Worm (Caenorhabditis elegans) whole organism, dauer: ENCODE data around the gene Y45F10D.16.

Experiments used
- unc-62 ChIP-seq: sonication (generic microtip); optimal IDR thresholded peaks from 2 replicates; lab custom pipeline; 2017; ENCODE audit warnings: missing biosample characterization, missing genetic modification reagents, missing genetic modification characterization

The Y45F10D.16 gene

DNA sequence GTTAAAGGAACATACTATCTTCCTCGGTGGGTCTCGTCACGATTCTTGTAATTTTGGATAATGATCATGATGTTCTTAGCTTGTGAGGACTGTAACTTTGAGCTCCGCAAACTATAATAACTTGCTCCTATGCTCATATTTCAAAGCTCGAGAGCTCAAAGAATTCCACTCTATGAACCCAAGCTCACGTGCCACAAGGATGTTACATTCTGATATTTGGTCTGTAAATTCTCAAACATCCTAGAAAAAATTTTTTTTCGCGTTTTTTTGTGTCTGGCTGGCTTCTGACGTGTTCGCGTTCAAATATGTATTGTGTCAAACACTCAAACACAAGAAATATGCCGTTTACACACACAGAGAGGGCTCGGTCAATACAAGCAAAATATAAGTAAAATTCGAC lies at the start of gene Y45F10D.16:
Gene Y45F10D.16, plus strand, starts transcription at position 301 of the 400 bp plus-strand sequence.
- TF ChIP-seq unc-62 (GFP tag; lab: Kevin White, UChicago) = no peak

ce11 chrIV:13726630-13727029 lies 49.6 kb upstream of the Y45F10D.16 start, which contains the start of gene ent-4:
Gene ent-4 (plus strand): TSS chrIV:13726930.
- TF ChIP-seq unc-62 (GFP tag; lab: Kevin White, UChicago) = no peak

ce11 chrIV:13727865-13728264 lies 48.4 kb upstream of the Y45F10D.16 start:
- TF ChIP-seq unc-62 (GFP tag; lab: Kevin White, UChicago) = no peak

- no peak for TF ChIP-seq unc-62 (GFP tag; lab: Kevin White, UChicago)
Observed at ce11 chrIV:13742244-13742643, 34.0 kb upstream of the Y45F10D.16 start, which contains the start of gene C47A4.3. Gene C47A4.3 (minus strand): TSS chrIV:13742344.

DNA sequence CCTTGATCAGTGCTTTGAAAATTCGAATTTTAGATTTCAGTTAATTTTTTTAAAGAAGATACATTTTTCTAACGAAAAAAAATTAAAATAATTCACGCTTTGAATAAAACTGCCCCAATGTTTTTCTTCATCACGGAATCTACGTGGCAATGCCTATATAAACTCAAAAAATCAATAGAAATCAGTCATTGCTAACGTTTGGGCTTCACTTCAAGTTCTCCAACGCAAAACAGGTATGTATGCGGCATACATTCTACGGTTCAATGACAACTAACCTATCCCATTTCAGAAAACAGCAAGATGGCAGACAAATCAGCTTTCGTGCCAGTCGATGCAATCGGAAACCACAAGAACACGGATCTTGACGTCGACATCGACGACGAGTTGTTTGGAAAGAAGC lies 30.8 kb upstream of the Y45F10D.16 start, which contains the start of gene C47A4.5:
Gene C47A4.5, plus strand, starts transcription at position 301 of the 400 bp plus-strand sequence.
- TF ChIP-seq unc-62 (GFP tag; lab: Kevin White, UChicago) = no peak

DNA sequence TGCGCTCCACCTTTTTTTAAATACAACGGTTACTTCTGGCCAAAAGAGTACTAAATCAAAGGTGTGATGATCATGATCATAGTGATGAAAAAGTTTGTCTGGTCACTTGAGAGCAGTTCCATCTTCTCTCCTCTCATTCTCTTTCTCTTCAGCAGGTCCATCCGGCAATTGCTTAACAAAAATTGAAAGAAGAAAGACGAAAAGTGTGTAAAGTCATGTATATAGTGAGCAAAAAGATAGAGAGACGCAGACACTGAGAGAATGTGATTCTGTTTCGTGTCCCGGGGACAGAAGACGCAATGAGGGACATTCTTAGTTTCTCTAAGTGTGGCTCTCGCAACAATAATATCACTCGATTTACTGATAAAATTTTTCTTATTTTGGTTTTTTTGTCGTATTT lies 27.4 kb upstream of the Y45F10D.16 start:
- no peak for TF ChIP-seq unc-62 (GFP tag; lab: Kevin White, UChicago)

ce11 chrIV:13750033-13750432 lies 26.2 kb upstream of the Y45F10D.16 start, which contains the start of gene sorb-1:
Gene sorb-1 (plus strand): TSS chrIV:13750333.
- TF ChIP-seq unc-62 (GFP tag; lab: Kevin White, UChicago) = no peak

ce11 chrIV:13755619-13756018 lies 20.6 kb upstream of the Y45F10D.16 start:
- TF ChIP-seq unc-62 (GFP tag; lab: Kevin White, UChicago) = no peak

DNA sequence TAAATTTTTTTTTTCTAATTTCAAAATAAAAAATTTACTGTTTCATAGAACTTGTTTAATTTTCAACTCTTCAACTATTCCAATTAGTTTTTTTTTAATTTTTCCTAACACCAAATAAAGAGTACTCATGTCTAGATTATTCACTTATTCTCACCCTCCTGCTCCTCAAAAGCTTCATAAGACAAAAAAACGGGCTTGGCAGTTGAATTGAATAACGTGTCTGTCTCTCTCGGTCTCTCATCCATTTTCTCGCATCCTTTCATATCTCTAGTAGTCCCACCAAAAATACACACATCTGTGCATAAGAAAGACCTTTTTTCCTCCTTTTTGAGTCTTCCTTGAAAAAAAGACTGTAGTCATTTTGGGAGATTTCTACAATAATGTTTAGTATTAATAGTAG lies 12.8 kb upstream of the Y45F10D.16 start:
- TF ChIP-seq unc-62 (GFP tag; lab: Kevin White, UChicago) = no peak

- no peak for TF ChIP-seq unc-62 (GFP tag; lab: Kevin White, UChicago)
Observed at ce11 chrIV:13764708-13765107, 11.5 kb upstream of the Y45F10D.16 start.

- no peak for TF ChIP-seq unc-62 (GFP tag; lab: Kevin White, UChicago)
Observed at ce11 chrIV:13774578-13774977, 1.6 kb upstream of the Y45F10D.16 start, which contains the start of gene Y45F10D.2. Gene Y45F10D.2 (minus strand): TSS chrIV:13774678.

- no peak for TF ChIP-seq unc-62 (GFP tag; lab: Kevin White, UChicago)
Observed at ce11 chrIV:13776745-13777144, 530 bp downstream of the Y45F10D.16 start.

- TF ChIP-seq unc-62 (GFP tag; lab: Kevin White, UChicago) = no peak
Observed at ce11 chrIV:13777480-13777879, 1.3 kb downstream of the Y45F10D.16 start, which contains the start of gene rpl-18. Gene rpl-18 (plus strand): TSS chrIV:13777865.

DNA sequence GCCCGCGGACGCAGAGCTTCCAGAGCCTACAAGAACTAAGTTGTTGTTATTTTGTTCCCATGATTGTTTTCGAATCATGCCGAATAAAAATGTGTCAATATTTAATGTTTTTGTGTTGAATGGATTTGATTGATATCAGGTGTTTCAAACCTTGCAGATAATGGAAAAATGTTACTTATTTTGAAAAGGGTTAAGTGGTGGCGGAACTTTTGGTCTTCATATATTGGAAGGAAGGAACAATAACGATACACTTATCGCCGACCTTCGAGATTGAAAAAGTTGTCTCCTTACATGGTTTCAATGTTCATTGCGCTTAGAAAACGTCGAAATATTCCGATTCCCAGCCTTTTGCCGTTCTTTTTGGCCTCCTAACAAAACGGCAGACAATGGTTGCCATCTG lies 2.5 kb downstream of the Y45F10D.16 start, which contains the start of gene gly-10:
Gene gly-10, plus strand, starts transcription at position 387 of the 400 bp plus-strand sequence.
- TF ChIP-seq unc-62 (GFP tag; lab: Kevin White, UChicago) = no peak

DNA sequence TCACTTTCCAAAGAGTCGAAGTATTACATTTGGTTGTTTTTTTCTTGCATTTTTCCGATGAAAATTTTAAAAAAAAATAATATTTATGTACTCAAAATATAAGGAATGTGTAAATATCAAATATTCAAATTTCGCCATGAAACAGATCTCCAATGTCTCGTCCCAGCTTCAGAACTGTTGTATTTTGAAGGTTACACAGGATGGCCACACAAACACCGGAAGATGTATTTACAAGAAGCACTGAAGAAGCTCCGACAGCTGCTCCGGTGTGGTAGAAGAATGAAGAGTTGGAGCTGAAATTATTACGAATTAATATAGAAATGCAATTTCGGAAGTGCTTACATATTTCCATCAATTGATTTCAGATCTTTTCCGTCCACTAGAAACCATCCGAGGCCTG lies 6.1 kb downstream of the Y45F10D.16 start:
- no peak for TF ChIP-seq unc-62 (GFP tag; lab: Kevin White, UChicago)

ce11 chrIV:13783237-13784012 lies 7.2 kb downstream of the Y45F10D.16 start, which contains the start of gene iscu-1:
Gene iscu-1 (plus strand): TSS chrIV:13783962.
- TF ChIP-seq unc-62 (GFP tag; lab: Kevin White, UChicago) = no peak

DNA sequence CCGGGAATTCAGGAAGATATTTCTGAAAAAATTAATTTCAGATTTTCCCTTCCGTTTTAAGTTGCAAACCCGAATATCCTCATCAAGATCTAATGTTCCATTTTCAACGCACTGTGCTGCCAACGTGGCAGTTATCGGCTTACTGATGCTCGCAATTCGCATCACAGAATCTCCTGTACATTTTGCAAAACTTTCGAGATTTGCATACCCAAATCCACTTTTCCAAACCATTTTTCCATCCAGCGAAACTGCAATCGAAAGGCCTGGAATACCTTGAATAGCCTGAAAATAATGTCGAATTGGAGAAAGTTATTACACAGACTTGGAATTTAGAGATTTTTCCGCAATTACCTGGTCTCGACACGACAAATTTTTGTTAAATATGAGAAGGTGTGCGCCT lies 8.6 kb downstream of the Y45F10D.16 start:
- TF ChIP-seq unc-62 (GFP tag; lab: Kevin White, UChicago) = no peak
